Fruit fly (Drosophila melanogaster) whole organism, pupa: ENCODE measurements around the gene Rad1.
A peak's percentile ranks its signal among the peaks of the same experiment; 100 is the strongest.

Source experiments
- CG12605 ChIP-seq: fragments of 200-800 bp; sonication (Bioruptor generic); IDR thresholded peaks from 2 replicates; pipeline ENCODE4 v1.3.6; 2022; ENCODE audit warnings: missing biosample characterization, missing genetic modification characterization
- CG15710 ChIP-seq: fragments of 200-800 bp; sonication (Bioruptor generic); optimal IDR thresholded peaks from 2 replicates; lab custom pipeline; 2018; ENCODE audit warnings: missing biosample characterization, mild to moderate bottlenecking, missing genetic modification characterization, moderate library complexity
- CG17806 ChIP-seq: fragments of 200-800 bp; sonication (Bioruptor generic); optimal IDR thresholded peaks from 2 replicates; lab custom pipeline; 2018; ENCODE audit warnings: missing biosample characterization, mild to moderate bottlenecking, missing genetic modification characterization, moderate library complexity
- CG32121 ChIP-seq: fragments of 200-800 bp; sonication (Bioruptor generic); IDR thresholded peaks from 2 replicates; pipeline ENCODE4 v1.3.6; 2022; ENCODE audit warnings: missing biosample characterization, missing genetic modification characterization
- CG4496 ChIP-seq: fragments of 200-800 bp; sonication (Bioruptor generic); IDR thresholded peaks from 3 replicates; pipeline ENCODE4 v1.3.6; 2022; ENCODE audit warnings: missing biosample characterization, missing genetic modification characterization
- CG9948 ChIP-seq: fragments of 200-800 bp; sonication (Bioruptor generic); optimal IDR thresholded peaks from 2 replicates; lab custom pipeline; 2018; ENCODE audit warnings: missing biosample characterization, mild to moderate bottlenecking, missing genetic modification characterization, moderate library complexity
- D1 ChIP-seq: fragments of 200-800 bp; sonication (Bioruptor generic); optimal IDR thresholded peaks from 2 replicates; lab custom pipeline; 2018; ENCODE audit warnings: missing biosample characterization, mild to moderate bottlenecking, missing genetic modification characterization, moderate library complexity
- EcR ChIP-seq: fragments of 200-800 bp; sonication (Bioruptor generic); optimal IDR thresholded peaks from 3 replicates; lab custom pipeline; 2019; ENCODE audit warnings: missing biosample characterization, missing genetic modification characterization, mild to moderate bottlenecking, moderate library complexity, missing genetic modification reagents
- Ets98B ChIP-seq: fragments of 200-800 bp; sonication (Bioruptor generic); IDR thresholded peaks from 2 replicates; pipeline ENCODE4 v1.3.6; 2022; ENCODE audit warnings: missing biosample characterization, missing genetic modification characterization
- Pif1B ChIP-seq: fragments of 200-800 bp; sonication (Bioruptor generic); optimal IDR thresholded peaks from 3 replicates; lab custom pipeline; 2016; ENCODE audit warnings: missing biosample characterization, missing genetic modification characterization
- Snoo ChIP-seq: fragments of 200-800 bp; sonication (Bioruptor generic); optimal IDR thresholded peaks from 3 replicates; lab custom pipeline; 2017; ENCODE audit warnings: missing biosample characterization, mild to moderate bottlenecking, missing genetic modification characterization, inconsistent platforms

dm6 chr2L:2584461-2585056, 9.7 kb upstream of the Rad1 start:
- TF ChIP-seq D1 (tag; lab: Kevin White, UChicago) (no peak), CG9948 (tag; lab: Kevin White, UChicago) (no peak), EcR (GFP tag; lab: Kevin White, UChicago) (peak; percentile 72), CG17806 (peak; percentile 23), Snoo (tag; lab: Kevin White, UChicago) (no peak), CG32121 (peak; percentile 17; the same call in 1 of the 2 replicates), CG12605 (GFP tag; lab: Robert Waterston, UW) (peak; percentile 21; the same call in 1 of the 2 replicates), Ets98B (GFP tag; lab: Robert Waterston, UW) (peak; percentile 40), Pif1B (GFP tag; lab: Kevin White, UChicago) (no peak), CG4496 (peak; percentile 46; the same call in 1 of the 3 replicates), CG15710 (tag; lab: Kevin White, UChicago) (peak; percentile 23)
